Fruit fly (Drosophila melanogaster) whole organism, embryonic: ENCODE measurements around the gene rasp.

Source experiments
- Atf6 ChIP-seq: fragments of 200-800 bp; sonication (Bioruptor generic); IDR thresholded peaks from 2 replicates; pipeline ENCODE4 v1.3.6; 2022; ENCODE audit warnings: missing biosample characterization, missing genetic modification characterization
- CG10431 ChIP-seq: fragments of 200-800 bp; sonication (Bioruptor generic); optimal IDR thresholded peaks from 3 replicates; lab custom pipeline; 2018; ENCODE audit warnings: missing biosample characterization, mild to moderate bottlenecking, missing genetic modification characterization
- CG10543 ChIP-seq: fragments of 200-800 bp; sonication (Bioruptor generic); optimal IDR thresholded peaks from 3 replicates; lab custom pipeline; 2017; ENCODE audit warnings: missing biosample characterization, mild to moderate bottlenecking, missing genetic modification characterization, moderate library complexity
- CG12299 ChIP-seq: fragments of 200-800 bp; sonication (Bioruptor generic); optimal IDR thresholded peaks from 2 replicates; lab custom pipeline; 2018; ENCODE audit warnings: missing biosample characterization, mild to moderate bottlenecking, missing genetic modification characterization
- CG1233 ChIP-seq: fragments of 200-800 bp; sonication (Bioruptor generic); optimal IDR thresholded peaks from 4 replicates; lab custom pipeline; 2018; ENCODE audit warnings: missing biosample characterization, mild to moderate bottlenecking, missing genetic modification characterization
- CG12769 ChIP-seq: fragments of 200-800 bp; sonication (Bioruptor generic); optimal IDR thresholded peaks from 2 replicates; lab custom pipeline; 2019; ENCODE audit warnings: missing biosample characterization, mild to moderate bottlenecking, missing genetic modification characterization, moderate library complexity
- CG15514 ChIP-seq: fragments of 200-800 bp; sonication (Bioruptor generic); optimal IDR thresholded peaks from 3 replicates; lab custom pipeline; 2017; ENCODE audit warnings: missing biosample characterization, missing genetic modification characterization, mild to moderate bottlenecking, moderate library complexity, missing genetic modification reagents
- CG17328 ChIP-seq: fragments of 200-800 bp; sonication (Bioruptor generic); IDR thresholded peaks from 2 replicates; pipeline ENCODE4 v1.3.6; 2022; ENCODE audit warnings: missing biosample characterization, missing genetic modification characterization
- CG1792 ChIP-seq: fragments of 200-800 bp; sonication (Bioruptor generic); optimal IDR thresholded peaks from 2 replicates; lab custom pipeline; 2016; ENCODE audit warnings: missing biosample characterization, missing genetic modification characterization
- CG2129 ChIP-seq: fragments of 200-800 bp; sonication (Bioruptor generic); IDR thresholded peaks from 2 replicates; pipeline ENCODE4 v1.3.6; 2022; ENCODE audit warnings: missing biosample characterization, missing genetic modification characterization; ENCODE audit not compliant: partially characterized antibody
- CG34224 ChIP-seq: fragments of 200-800 bp; sonication (Bioruptor generic); IDR thresholded peaks from 3 replicates; pipeline ENCODE4 v1.3.6; 2022; ENCODE audit warnings: missing biosample characterization, missing genetic modification characterization; ENCODE audit not compliant: partially characterized antibody
- CG4282 ChIP-seq: fragments of 200-800 bp; sonication (Bioruptor generic); optimal IDR thresholded peaks from 2 replicates; lab custom pipeline; 2016; ENCODE audit warnings: missing biosample characterization, missing genetic modification characterization
- CG4424 ChIP-seq: fragments of 200-800 bp; sonication (Bioruptor generic); optimal IDR thresholded peaks from 3 replicates; lab custom pipeline; 2016; ENCODE audit warnings: missing biosample characterization, missing genetic modification characterization
- CG4707 ChIP-seq: fragments of 200-800 bp; sonication (Bioruptor generic); optimal IDR thresholded peaks from 2 replicates; lab custom pipeline; 2018; ENCODE audit warnings: missing biosample characterization, mild to moderate bottlenecking, missing genetic modification characterization, moderate library complexity
- CG4854 ChIP-seq: fragments of 200-800 bp; sonication (Bioruptor generic); optimal IDR thresholded peaks from 2 replicates; lab custom pipeline; 2016; ENCODE audit warnings: missing biosample characterization, missing genetic modification characterization, inconsistent platforms
- CG6175 ChIP-seq: fragments of 200-800 bp; sonication (Bioruptor generic); IDR thresholded peaks from 3 replicates; pipeline ENCODE4 v1.3.6; 2022; ENCODE audit warnings: missing biosample characterization, missing genetic modification characterization
- CG6683 ChIP-seq: fragments of 200-800 bp; sonication (Bioruptor generic); optimal IDR thresholded peaks from 2 replicates; lab custom pipeline; 2017; ENCODE audit warnings: missing biosample characterization, mild to moderate bottlenecking, missing genetic modification characterization, missing genetic modification reagents
- CG6791 ChIP-seq: fragments of 200-800 bp; sonication (Bioruptor generic); IDR thresholded peaks from 3 replicates; pipeline ENCODE4 v1.3.6; 2022; ENCODE audit warnings: missing biosample characterization, missing genetic modification characterization; ENCODE audit not compliant: partially characterized antibody
- CG9609 ChIP-seq: fragments of 200-800 bp; sonication (Bioruptor generic); optimal IDR thresholded peaks from 3 replicates; lab custom pipeline; 2016; ENCODE audit warnings: missing biosample characterization, missing genetic modification characterization
- CG9817 ChIP-seq: fragments of 200-800 bp; sonication (Bioruptor generic); optimal IDR thresholded peaks from 2 replicates; lab custom pipeline; 2018; ENCODE audit warnings: missing biosample characterization, mild to moderate bottlenecking, missing genetic modification characterization, moderate library complexity
- Dref ChIP-seq: fragments of 200-800 bp; sonication (Bioruptor generic); IDR thresholded peaks from 2 replicates; pipeline ENCODE4 v1.3.6; 2022; ENCODE audit warnings: missing biosample characterization, missing genetic modification characterization
- E2f2 ChIP-seq: fragments of 200-800 bp; sonication (Bioruptor generic); IDR thresholded peaks from 2 replicates; pipeline ENCODE4 v1.3.6; 2022; ENCODE audit warnings: missing biosample characterization, missing genetic modification characterization
- Fer3 ChIP-seq: fragments of 200-800 bp; sonication (Bioruptor generic); optimal IDR thresholded peaks from 2 replicates; lab custom pipeline; 2018; ENCODE audit warnings: missing biosample characterization, mild to moderate bottlenecking, missing genetic modification characterization, moderate library complexity
- HLHmδ ChIP-seq: fragments of 200-800 bp; sonication (Bioruptor generic); optimal IDR thresholded peaks from 2 replicates; lab custom pipeline; 2018; ENCODE audit warnings: missing biosample characterization, mild to moderate bottlenecking, missing genetic modification characterization, moderate library complexity
- HmgD ChIP-seq: fragments of 200-800 bp; sonication (Bioruptor generic); optimal IDR thresholded peaks from 3 replicates; lab custom pipeline; 2016; ENCODE audit warnings: missing biosample characterization, missing genetic modification characterization
- Hr3 ChIP-seq: fragments of 200-800 bp; sonication (Bioruptor generic); optimal IDR thresholded peaks from 3 replicates; lab custom pipeline; 2016; ENCODE audit warnings: missing biosample characterization, missing genetic modification characterization
- Med ChIP-seq: fragments of 200-800 bp; sonication (Bioruptor generic); peaks from one replicate; lab custom pipeline; 2016; ENCODE audit warnings: missing biosample characterization, missing genetic modification characterization, mild to moderate bottlenecking, inconsistent platforms, moderate library complexity
- Oaz ChIP-seq: fragments of 200-800 bp; sonication (Bioruptor generic); IDR thresholded peaks from 2 replicates; pipeline ENCODE4 v1.3.6; 2022; ENCODE audit warnings: missing biosample characterization, missing genetic modification characterization
- Ravus ChIP-seq: fragments of 200-800 bp; sonication (Bioruptor generic); IDR thresholded peaks from 2 replicates; pipeline ENCODE4 v1.3.6; 2022; ENCODE audit warnings: missing biosample characterization, missing genetic modification characterization
- YL-1 ChIP-seq: fragments of 200-800 bp; sonication (Bioruptor generic); optimal IDR thresholded peaks from 3 replicates; lab custom pipeline; 2017; ENCODE audit warnings: missing biosample characterization, mild to moderate bottlenecking, missing genetic modification characterization
- aop ChIP-seq: fragments of 200-800 bp; sonication (Bioruptor generic); IDR thresholded peaks from 2 replicates; pipeline ENCODE4 v1.3.6; 2022; ENCODE audit warnings: missing biosample characterization, missing genetic modification characterization
- bigmax ChIP-seq: fragments of 200-800 bp; sonication (Bioruptor generic); optimal IDR thresholded peaks from 2 replicates; lab custom pipeline; 2018; ENCODE audit warnings: missing biosample characterization, mild to moderate bottlenecking, missing genetic modification characterization
- cg ChIP-seq: fragments of 200-800 bp; sonication (Bioruptor generic); optimal IDR thresholded peaks from 3 replicates; lab custom pipeline; 2019; ENCODE audit warnings: missing biosample characterization, mild to moderate bottlenecking, missing genetic modification characterization, moderate library complexity
- croc ChIP-seq: fragments of 200-800 bp; sonication (Bioruptor generic); conservative IDR thresholded peaks from 3 replicates; pipeline ENCODE4 v1.3.6; 2022; ENCODE audit warnings: missing biosample characterization, missing genetic modification characterization
- dm ChIP-seq: fragments of 200-800 bp; sonication (Bioruptor generic); optimal IDR thresholded peaks from 3 replicates; lab custom pipeline; 2016; ENCODE audit warnings: missing biosample characterization, missing genetic modification characterization
- ems ChIP-seq: fragments of 200-800 bp; sonication (Bioruptor generic); optimal IDR thresholded peaks from 3 replicates; lab custom pipeline; 2016; ENCODE audit warnings: missing biosample characterization, missing genetic modification characterization
- ewg ChIP-seq: fragments of 200-800 bp; sonication (Bioruptor generic); optimal IDR thresholded peaks from 3 replicates; lab custom pipeline; 2017; ENCODE audit warnings: mild to moderate bottlenecking, missing biosample characterization, missing genetic modification reagents, missing genetic modification characterization
- fd3F ChIP-seq: fragments of 200-800 bp; sonication (Bioruptor generic); optimal IDR thresholded peaks from 2 replicates; lab custom pipeline; 2018; ENCODE audit warnings: missing biosample characterization, mild to moderate bottlenecking, missing genetic modification characterization, moderate library complexity
- gfzf ChIP-seq: fragments of 200-800 bp; sonication (Bioruptor generic); optimal IDR thresholded peaks from 2 replicates; lab custom pipeline; 2016; ENCODE audit warnings: missing biosample characterization, mild to moderate bottlenecking, missing genetic modification characterization, moderate library complexity
- ham ChIP-seq: fragments of 200-800 bp; sonication (Bioruptor generic); IDR thresholded peaks from 2 replicates; pipeline ENCODE4 v1.3.6; 2022; ENCODE audit warnings: missing biosample characterization, missing genetic modification characterization
- klu ChIP-seq: fragments of 200-800 bp; sonication (Bioruptor generic); IDR thresholded peaks from 2 replicates; pipeline ENCODE4 v1.3.6; 2022; ENCODE audit warnings: missing biosample characterization, missing genetic modification characterization
- lab ChIP-seq: fragments of 200-800 bp; sonication (Bioruptor generic); optimal IDR thresholded peaks from 3 replicates; lab custom pipeline; 2017; ENCODE audit warnings: missing biosample characterization, missing genetic modification characterization, mild to moderate bottlenecking, moderate library complexity, missing genetic modification reagents
- otp ChIP-seq: fragments of 200-800 bp; sonication (Bioruptor generic); IDR thresholded peaks from 3 replicates; pipeline ENCODE4, ENCODE4 v1.3.6; 2022; ENCODE audit warnings: missing biosample characterization, missing genetic modification characterization
- sna ChIP-seq: fragments of 200-800 bp; sonication (Bioruptor generic); IDR thresholded peaks from 2 replicates; pipeline ENCODE4 v1.3.6; 2022; ENCODE audit warnings: missing biosample characterization, missing genetic modification characterization; ENCODE audit not compliant: partially characterized antibody
- so ChIP-seq: fragments of 200-800 bp; sonication (Bioruptor generic); IDR thresholded peaks from 3 replicates; pipeline ENCODE4 v1.3.6; 2022; ENCODE audit warnings: missing biosample characterization, missing genetic modification characterization
- sob ChIP-seq: fragments of 200-800 bp; sonication (Bioruptor generic); IDR thresholded peaks from 2 replicates; pipeline ENCODE4 v1.3.6; 2022; ENCODE audit warnings: missing biosample characterization, missing genetic modification characterization
- trem ChIP-seq: fragments of 200-800 bp; optimal IDR thresholded peaks from 3 replicates; lab custom pipeline; 2019; ENCODE audit warnings: missing biosample characterization, mild to moderate bottlenecking, missing genetic modification characterization, moderate library complexity
- unc-4 ChIP-seq: fragments of 200-800 bp; sonication (Bioruptor generic); IDR thresholded peaks from 2 replicates; pipeline ENCODE4 v1.3.6; 2022; ENCODE audit warnings: missing biosample characterization, missing genetic modification characterization; ENCODE audit not compliant: partially characterized antibody
- vfl ChIP-seq: fragments of 200-800 bp; sonication (Bioruptor generic); optimal IDR thresholded peaks from 2 replicates; lab custom pipeline; 2016; ENCODE audit warnings: missing biosample characterization, missing genetic modification characterization
- wor ChIP-seq: fragments of 200-800 bp; sonication (Bioruptor generic); IDR thresholded peaks from 2 replicates; pipeline ENCODE4 v1.3.6; 2022; ENCODE audit warnings: missing biosample characterization, missing genetic modification characterization
- zfh2 ChIP-seq: fragments of 200-800 bp; sonication (Bioruptor generic); optimal IDR thresholded peaks from 2 replicates; lab custom pipeline; 2016; ENCODE audit warnings: missing biosample characterization, missing genetic modification characterization

The rasp gene

DNA sequence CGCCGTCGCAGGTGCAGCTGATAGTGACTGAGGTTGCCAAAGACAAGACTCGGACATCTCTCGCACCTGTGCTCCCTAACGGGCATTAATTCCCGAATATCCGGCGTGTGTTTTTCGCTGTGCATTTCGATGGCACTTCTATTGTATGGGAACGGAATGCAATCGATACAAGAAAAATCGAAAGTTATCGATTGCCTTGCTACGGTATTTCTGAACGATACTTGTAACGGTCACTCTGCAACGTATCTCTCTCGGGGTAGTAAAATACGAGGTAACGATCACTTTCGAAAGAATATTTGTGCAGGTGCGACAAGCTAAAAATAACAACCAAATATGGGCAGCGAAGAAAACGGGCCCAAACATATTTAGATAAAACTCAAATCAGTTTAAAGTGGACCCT lies 3.0 kb downstream of the rasp start, which contains the start of gene CG32280 (continued):
- TF ChIP-seq Fer3 (tag; lab: Kevin White, UChicago), result no peak
- no peak for TF ChIP-seq croc (GFP tag; lab: Robert Waterston, UW)
- no peak for TF ChIP-seq Oaz
- TF ChIP-seq unc-4 (GFP tag; lab: Robert Waterston, UW), result peak; percentile 90
- peak; percentile 26 for TF ChIP-seq dm
- no peak for TF ChIP-seq CG4854 (GFP tag; lab: Kevin White, UChicago)
- TF ChIP-seq otp (GFP tag; lab: Robert Waterston, UW), result no peak
- peak; percentile 86 for TF ChIP-seq gfzf (GFP tag; lab: Kevin White, UChicago)
- TF ChIP-seq CG10431 (GFP tag; lab: Kevin White, UChicago), result no peak
- TF ChIP-seq CG1233, result no peak
- TF ChIP-seq CG12769 (tag; lab: Kevin White, UChicago), result no peak
- TF ChIP-seq E2f2, result peak; percentile 45; the same call in 1 of the 2 replicates
- no peak for TF ChIP-seq vfl
- TF ChIP-seq sob (GFP tag; lab: Robert Waterston, UW), result peak; percentile 58; the same call in 1 of the 2 replicates
- peak; percentile 87 for TF ChIP-seq Med (GFP tag; lab: Kevin White, UChicago)
- no peak for TF ChIP-seq CG1792 (GFP tag; lab: Kevin White, UChicago)
- TF ChIP-seq CG6683 (GFP tag; lab: Kevin White, UChicago), result peak; percentile 10
- TF ChIP-seq trem, result peak; percentile 59
- peak; percentile 10 for TF ChIP-seq CG10543 (GFP tag; lab: Kevin White, UChicago)
- TF ChIP-seq CG34224 (GFP tag; lab: Robert Waterston, UW), result peak; percentile 90
- TF ChIP-seq HmgD (GFP tag; lab: Kevin White, UChicago), result peak; percentile 68
- peak; percentile 40; the same call in 1 of the 2 replicates for TF ChIP-seq Atf6
- no peak for TF ChIP-seq aop (GFP tag; lab: Robert Waterston, UW)
- TF ChIP-seq CG4282 (GFP tag; lab: Kevin White, UChicago), result no peak
- no peak for TF ChIP-seq cg (GFP tag; lab: Kevin White, UChicago)
- TF ChIP-seq bigmax (GFP tag; lab: Kevin White, UChicago), result no peak
- peak; percentile 72 for TF ChIP-seq CG15514 (GFP tag; lab: Kevin White, UChicago)
- TF ChIP-seq so (GFP tag; lab: Robert Waterston, UW), result 0 out of 3 replicates have a peak, but pooled peaks have one; percentile 32
- TF ChIP-seq klu (GFP tag; lab: Robert Waterston, UW), result no peak
- peak; percentile 76 for TF ChIP-seq CG2129 (GFP tag; lab: Robert Waterston, UW)
- TF ChIP-seq ham, result no peak
- no peak for TF ChIP-seq CG9817 (tag; lab: Kevin White, UChicago)
- no peak for TF ChIP-seq lab (GFP tag; lab: Kevin White, UChicago)
- TF ChIP-seq Dref (GFP tag; lab: Robert Waterston, UW), result peak; percentile 96
- TF ChIP-seq zfh2 (GFP tag; lab: Kevin White, UChicago), result peak; percentile 31
- no peak for TF ChIP-seq CG12299 (tag; lab: Kevin White, UChicago)
- peak; percentile 89 for TF ChIP-seq CG6791 (GFP tag; lab: Robert Waterston, UW)
- no peak for TF ChIP-seq CG6175
- TF ChIP-seq CG9609 (GFP tag; lab: Kevin White, UChicago), result peak; percentile 20
- no peak for TF ChIP-seq CG4707
- TF ChIP-seq ems (GFP tag; lab: Kevin White, UChicago), result peak; percentile 22
- no peak for TF ChIP-seq fd3F (GFP tag; lab: Kevin White, UChicago)
- TF ChIP-seq Hr3 (GFP tag; lab: Kevin White, UChicago), result no peak
- peak; percentile 69 for TF ChIP-seq HLHmδ (GFP tag; lab: Kevin White, UChicago)
- peak; percentile 81 for TF ChIP-seq sna (GFP tag; lab: Robert Waterston, UW)
- no peak for TF ChIP-seq ewg
- peak; percentile 24 for TF ChIP-seq YL-1 (GFP tag; lab: Kevin White, UChicago)
- peak; percentile 6 for TF ChIP-seq CG4424 (GFP tag; lab: Kevin White, UChicago)
- no peak for TF ChIP-seq Ravus (GFP tag; lab: Robert Waterston, UW)
- TF ChIP-seq wor (GFP tag; lab: Robert Waterston, UW), result no peak
- no peak for TF ChIP-seq CG17328
